Worm (Caenorhabditis elegans): ENCODE data around the gene srx-136.

Gene srx-136

ce11 chrV:13906166-13906565 is 48.9 kb downstream of the srx-136 start, which contains the start of gene stdh-1 (continued):
- no peak for TF ChIP-seq hlh-30 (tag; optimal IDR thresholded peaks at IDR 0.05; ENCODE audit: insufficient read depth)
- no peak for TF ChIP-seq zip-2 (tag; optimal IDR thresholded peaks at IDR 0.05)
- TF ChIP-seq nhr-42 (GFP tag; IDR thresholded peaks at IDR 0.05) = no peak
- TF ChIP-seq ceh-20 (GFP tag; IDR thresholded peaks at IDR 0.05) = no peak
- TF ChIP-seq dmd-8 (GFP tag; IDR thresholded peaks at IDR 0.05) = no peak
- TF ChIP-seq T20F7.1 (GFP tag; optimal IDR thresholded peaks at IDR 0.05) = no peak
- no peak for TF ChIP-seq gei-8 (GFP tag; optimal IDR thresholded peaks at IDR 0.05)
- TF ChIP-seq mxl-3 (GFP tag; optimal IDR thresholded peaks at IDR 0.05) = no peak
- no peak for TF ChIP-seq Y5F2A.4 (GFP tag; optimal IDR thresholded peaks at IDR 0.05)
- TF ChIP-seq dmd-9 (GFP tag; IDR thresholded peaks at IDR 0.05) = no peak
- no peak for TF ChIP-seq pqm-1 (tag; optimal IDR thresholded peaks at IDR 0.05)
- TF ChIP-seq spr-3 (GFP tag; optimal IDR thresholded peaks at IDR 0.05) = no peak
- TF ChIP-seq T26A8.4 (GFP tag; IDR thresholded peaks at IDR 0.05) = no peak
- TF ChIP-seq jun-1 (tag; optimal IDR thresholded peaks at IDR 0.05) = no peak
- no peak for TF ChIP-seq ceh-62 (tag; optimal IDR thresholded peaks at IDR 0.05)
- TF ChIP-seq F10B5.3 (tag; optimal IDR thresholded peaks at IDR 0.05) = no peak
- no peak for TF ChIP-seq ctbp-1 (GFP tag; IDR thresholded peaks at IDR 0.05)
- no peak for TF ChIP-seq mes-2 (tag; optimal IDR thresholded peaks at IDR 0.05; ENCODE audit: poor library complexity, severe bottlenecking)
- TF ChIP-seq ztf-7 (tag; optimal IDR thresholded peaks at IDR 0.05) = no peak
- TF ChIP-seq nhr-41 (GFP tag; IDR thresholded peaks at IDR 0.05) = no peak
- TF ChIP-seq nhr-28 (tag; optimal IDR thresholded peaks at IDR 0.05) = peak; percentile 24
- TF ChIP-seq lin-1 (GFP tag; IDR thresholded peaks at IDR 0.05) = no peak
- TF ChIP-seq D1046.2 (GFP tag; IDR thresholded peaks at IDR 0.05) = no peak
- no peak for TF ChIP-seq rbr-2 (tag; optimal IDR thresholded peaks at IDR 0.05)
- TF ChIP-seq F26F4.8 (GFP tag; conservative IDR thresholded peaks at IDR 0.05) = no peak
- TF ChIP-seq lim-7 (GFP tag; IDR thresholded peaks at IDR 0.05) = no peak
- TF ChIP-seq Y48G9A.11 (GFP tag; IDR thresholded peaks at IDR 0.05) = no peak
- no peak for TF ChIP-seq unc-62 (GFP tag; optimal IDR thresholded peaks at IDR 0.05 in 1 of 2)
- TF ChIP-seq unc-62 (tag; optimal IDR thresholded peaks at IDR 0.05) = no peak
- no peak for TF ChIP-seq nhr-77 (tag; optimal IDR thresholded peaks at IDR 0.05)
- no peak for TF ChIP-seq madf-5 (GFP tag; IDR thresholded peaks at IDR 0.05)
- no peak for TF ChIP-seq ceh-28 (tag; optimal IDR thresholded peaks at IDR 0.05)
- no peak for TF ChIP-seq unc-39 (tag; optimal IDR thresholded peaks at IDR 0.05)
- no peak for TF ChIP-seq egl-27 (tag; optimal IDR thresholded peaks at IDR 0.05)
- no peak for TF ChIP-seq duxl-1 (tag; optimal IDR thresholded peaks at IDR 0.05; ENCODE audit: poor library complexity)
- TF ChIP-seq nhr-6 (tag; optimal IDR thresholded peaks at IDR 0.05) = peak; percentile 9
- TF ChIP-seq aly-2 (tag; optimal IDR thresholded peaks at IDR 0.05) = no peak

- TF ChIP-seq madf-5 (GFP tag; IDR thresholded peaks at IDR 0.05) = 0 out of 4 replicates have a peak, but pooled peaks of 1 of the 2 experiments have one; percentile 52
- peak; percentile 45 for TF ChIP-seq mxl-3 (GFP tag; optimal IDR thresholded peaks at IDR 0.05)
- TF ChIP-seq unc-62 (GFP tag; optimal IDR thresholded peaks at IDR 0.05 in 1 of 2) = no peak
- TF ChIP-seq unc-62 (tag; optimal IDR thresholded peaks at IDR 0.05) = no peak
- TF ChIP-seq zfp-2 (tag; optimal IDR thresholded peaks at IDR 0.05) = no peak
- no peak for TF ChIP-seq lin-39 (tag; optimal IDR thresholded peaks at IDR 0.05)
- TF ChIP-seq sdz-12 (GFP tag; optimal IDR thresholded peaks at IDR 0.05) = peak; percentile 13
- no peak for TF ChIP-seq daf-19 (GFP tag; conservative IDR thresholded peaks at IDR 0.05)
- peak; percentile 65 for TF ChIP-seq duxl-1 (tag; optimal IDR thresholded peaks at IDR 0.05; ENCODE audit: poor library complexity)
- TF ChIP-seq aha-1 (tag) = peak; percentile 91
- no peak for TF ChIP-seq spr-1 (tag; optimal IDR thresholded peaks at IDR 0.05)
- no peak for TF ChIP-seq ces-1 (GFP tag; optimal IDR thresholded peaks at IDR 0.05)
- peak in 1 of 2 experiments; percentile 1 for TF ChIP-seq daf-16 (GFP tag; optimal IDR thresholded peaks at IDR 0.05)
- TF ChIP-seq daf-16 (tag; optimal IDR thresholded peaks at IDR 0.05) = peak; percentile 18
- peak; percentile 32 for TF ChIP-seq spr-3 (GFP tag; optimal IDR thresholded peaks at IDR 0.05)
- no peak for TF ChIP-seq daf-12 (tag; optimal IDR thresholded peaks at IDR 0.05)
- no peak for TF ChIP-seq rbr-2 (tag; optimal IDR thresholded peaks at IDR 0.05)
- TF ChIP-seq lin-38 (GFP tag; IDR thresholded peaks at IDR 0.05) = peak; percentile 59
- no peak for TF ChIP-seq daf-8 (GFP tag; IDR thresholded peaks at IDR 0.05)
- TF ChIP-seq lin-1 (GFP tag; IDR thresholded peaks at IDR 0.05) = peak; percentile 51; the same call in 1 of the 2 replicates
- no peak for TF ChIP-seq fkh-10 (GFP tag; optimal IDR thresholded peaks at IDR 0.05)
- no peak for TF ChIP-seq php-3 (GFP tag; IDR thresholded peaks at IDR 0.05)
- no peak for TF ChIP-seq pqm-1 (tag; optimal IDR thresholded peaks at IDR 0.05)
- TF ChIP-seq lin-15B (tag; optimal IDR thresholded peaks at IDR 0.05) = peak; percentile 27
These were observed 50.4 kb downstream of the srx-136 start for ce11 chrV:13907557-13908104.
